Fruit fly (Drosophila melanogaster) whole organism, adult: ENCODE data around the gene poe.

Source experiments
- CG11617 ChIP-seq: fragments of 200-800 bp; sonication (Bioruptor generic); optimal IDR thresholded peaks from 2 replicates; lab custom pipeline; 2017; ENCODE audit warnings: mild to moderate bottlenecking, missing biosample characterization, missing genetic modification reagents, missing genetic modification characterization
- CG1620 ChIP-seq: fragments of 200-800 bp; sonication (Bioruptor generic); optimal IDR thresholded peaks from 2 replicates; lab custom pipeline; 2016; ENCODE audit warnings: missing biosample characterization, missing genetic modification characterization
- CG7101 ChIP-seq: fragments of 200-800 bp; sonication (Bioruptor generic); optimal IDR thresholded peaks from 2 replicates; lab custom pipeline; 2018; ENCODE audit warnings: missing biosample characterization, mild to moderate bottlenecking, missing genetic modification characterization, moderate library complexity
- Mnt ChIP-seq: fragments of 200-800 bp; sonication (Bioruptor generic); optimal IDR thresholded peaks from 2 replicates; lab custom pipeline; 2016; ENCODE audit warnings: missing biosample characterization, mild to moderate bottlenecking, missing genetic modification characterization
- cnc ChIP-seq, 2 experiments: fragments of >200 bp; optimal IDR thresholded peaks; 2 replicates each; lab custom pipeline; 2017
- kay ChIP-seq: fragments of 200-800 bp; sonication (Bioruptor generic); peaks from one replicate; lab custom pipeline; 2016; ENCODE audit warnings: missing biosample characterization, missing genetic modification characterization, borderline replicate concordance
- ovo ChIP-seq: fragments of 200-800 bp; sonication (Bioruptor generic); optimal IDR thresholded peaks from 2 replicates; lab custom pipeline; 2016; ENCODE audit warnings: missing biosample characterization, missing genetic modification characterization
- pad ChIP-seq: fragments of 200-800 bp; sonication (Bioruptor generic); optimal IDR thresholded peaks from 3 replicates; lab custom pipeline; 2017; ENCODE audit warnings: missing biosample characterization, missing genetic modification characterization, mild to moderate bottlenecking, moderate library complexity, missing genetic modification reagents
- tj ChIP-seq: fragments of 200-800 bp; sonication (Bioruptor generic); optimal IDR thresholded peaks from 3 replicates; lab custom pipeline; 2017; ENCODE audit warnings: missing biosample characterization, mild to moderate bottlenecking, missing genetic modification characterization, moderate library complexity

dm6 chr2L:8080645-8081044 is 9.2 kb upstream of the poe start:
- TF ChIP-seq CG11617 (GFP tag; lab: Kevin White, UChicago) (no peak), Mnt (GFP tag; lab: Kevin White, UChicago) (no peak), cnc (optimal IDR thresholded peaks at IDR 0.05; lab: Kevin White, UChicago) (no peak), CG1620 (no peak), tj (GFP tag; lab: Kevin White, UChicago) (no peak), pad (GFP tag; lab: Kevin White, UChicago) (no peak), CG7101 (tag; lab: Kevin White, UChicago) (no peak), kay (GFP tag; lab: Kevin White, UChicago) (no peak), ovo (no peak)
